Fruit fly (Drosophila melanogaster) whole organism, embryonic: ENCODE measurements around the gene CG13670.

Experiments
- Abd-B ChIP-seq: fragments of 200-800 bp; sonication (Bioruptor generic); optimal IDR thresholded peaks from 2 replicates; lab custom pipeline; 2018; ENCODE audit warnings: missing biosample characterization, mild to moderate bottlenecking, missing genetic modification characterization, moderate library complexity
- Bdp1 ChIP-seq: fragments of 200-800 bp; sonication (Bioruptor generic); optimal IDR thresholded peaks from 3 replicates; lab custom pipeline; 2016; ENCODE audit warnings: missing biosample characterization, missing genetic modification characterization
- CG10267 ChIP-seq: fragments of 200-800 bp; sonication (Bioruptor generic); optimal IDR thresholded peaks from 2 replicates; lab custom pipeline; 2018; ENCODE audit warnings: missing biosample characterization, mild to moderate bottlenecking, missing genetic modification characterization, moderate library complexity
- CG10462 ChIP-seq: fragments of 200-800 bp; sonication (Bioruptor generic); optimal IDR thresholded peaks from 2 replicates; lab custom pipeline; 2016; ENCODE audit warnings: missing biosample characterization, missing genetic modification characterization
- CG11560 ChIP-seq: fragments of 200-800 bp; sonication (Bioruptor generic); IDR thresholded peaks from 3 replicates; pipeline ENCODE4 v1.3.6; 2022; ENCODE audit warnings: missing biosample characterization, missing genetic modification characterization
- CG12299 ChIP-seq: fragments of 200-800 bp; sonication (Bioruptor generic); optimal IDR thresholded peaks from 2 replicates; lab custom pipeline; 2018; ENCODE audit warnings: missing biosample characterization, mild to moderate bottlenecking, missing genetic modification characterization
- CG13775 ChIP-seq: fragments of 200-800 bp; sonication (Bioruptor generic); optimal IDR thresholded peaks from 3 replicates; lab custom pipeline; 2017; ENCODE audit warnings: missing biosample characterization, mild to moderate bottlenecking, missing genetic modification characterization
- CG1602 ChIP-seq: fragments of 200-800 bp; sonication (Bioruptor generic); optimal IDR thresholded peaks from 3 replicates; lab custom pipeline; 2016; ENCODE audit warnings: missing biosample characterization, missing genetic modification characterization
- CG17361 ChIP-seq: fragments of 200-800 bp; sonication (Bioruptor generic); IDR thresholded peaks from 3 replicates; pipeline ENCODE4 v1.3.6; 2022; ENCODE audit warnings: missing biosample characterization, missing genetic modification characterization
- CG18262 ChIP-seq: fragments of 200-800 bp; optimal IDR thresholded peaks from 3 replicates; lab custom pipeline; 2019; ENCODE audit warnings: missing biosample characterization, mild to moderate bottlenecking, missing genetic modification characterization, moderate library complexity
- CG18476 ChIP-seq: fragments of 200-800 bp; sonication (Bioruptor generic); optimal IDR thresholded peaks from 2 replicates; lab custom pipeline; 2016; ENCODE audit warnings: missing biosample characterization, mild to moderate bottlenecking, missing genetic modification characterization
- CG31224 ChIP-seq: fragments of 200-800 bp; sonication (Bioruptor generic); IDR thresholded peaks from 2 replicates; pipeline ENCODE4 v1.3.6; 2022; ENCODE audit warnings: missing biosample characterization, missing genetic modification characterization
- CG3163 ChIP-seq: fragments of 200-800 bp; sonication (Bioruptor generic); optimal IDR thresholded peaks from 3 replicates; lab custom pipeline; 2016; ENCODE audit warnings: missing biosample characterization, missing genetic modification characterization
- CG32767 ChIP-seq: fragments of 200-800 bp; sonication (Bioruptor generic); IDR thresholded peaks from 2 replicates; pipeline ENCODE4 v1.3.6; 2022; ENCODE audit warnings: missing biosample characterization, missing genetic modification characterization
- CG34422 ChIP-seq: fragments of 200-800 bp; sonication (Bioruptor generic); IDR thresholded peaks from 3 replicates; pipeline ENCODE4 v1.3.6; 2022; ENCODE audit warnings: missing biosample characterization, missing genetic modification characterization
- CG3726 ChIP-seq: fragments of 200-800 bp; sonication (Bioruptor generic); IDR thresholded peaks from 3 replicates; pipeline ENCODE4, ENCODE4 v1.3.6; 2022; ENCODE audit warnings: missing biosample characterization, missing genetic modification characterization
- CG3847 ChIP-seq: fragments of 200-800 bp; sonication (Bioruptor generic); IDR thresholded peaks from 2 replicates; pipeline ENCODE4 v1.3.6; 2022; ENCODE audit warnings: missing biosample characterization, missing genetic modification characterization
- CG4360 ChIP-seq: fragments of 200-800 bp; sonication (Bioruptor generic); IDR thresholded peaks from 2 replicates; pipeline ENCODE4 v1.3.6; 2022; ENCODE audit warnings: missing biosample characterization, missing genetic modification characterization
- CG6654 ChIP-seq: fragments of 200-800 bp; sonication (Bioruptor generic); optimal IDR thresholded peaks from 2 replicates; lab custom pipeline; 2017; ENCODE audit warnings: missing biosample characterization, mild to moderate bottlenecking, missing genetic modification characterization
- CG6813 ChIP-seq: fragments of 200-800 bp; sonication (Bioruptor generic); optimal IDR thresholded peaks from 2 replicates; lab custom pipeline; 2017; ENCODE audit warnings: missing biosample characterization, missing genetic modification characterization, mild to moderate bottlenecking, moderate library complexity, missing genetic modification reagents
- CG7357 ChIP-seq: fragments of 200-800 bp; sonication (Bioruptor generic); IDR thresholded peaks from 3 replicates; pipeline ENCODE4 v1.3.6; 2022; ENCODE audit warnings: missing biosample characterization, missing genetic modification characterization
- CG8924 ChIP-seq: fragments of 200-800 bp; optimal IDR thresholded peaks from 3 replicates; lab custom pipeline; 2019; ENCODE audit warnings: missing biosample characterization, mild to moderate bottlenecking, missing genetic modification characterization, moderate library complexity
- CG8944 ChIP-seq: fragments of 200-800 bp; sonication (Bioruptor generic); optimal IDR thresholded peaks from 3 replicates; lab custom pipeline; 2016; ENCODE audit warnings: missing biosample characterization, missing genetic modification characterization
- CG9437 ChIP-seq: fragments of 200-800 bp; sonication (Bioruptor generic); optimal IDR thresholded peaks from 2 replicates; lab custom pipeline; 2018; ENCODE audit warnings: missing biosample characterization, mild to moderate bottlenecking, missing genetic modification characterization
- CHES-1-like ChIP-seq: fragments of 200-800 bp; sonication (Bioruptor generic); optimal IDR thresholded peaks from 2 replicates; lab custom pipeline; 2016; ENCODE audit warnings: missing biosample characterization, missing genetic modification characterization
- Chrac-16 ChIP-seq: fragments of 200-800 bp; sonication (Bioruptor generic); optimal IDR thresholded peaks from 3 replicates; lab custom pipeline; 2016; ENCODE audit warnings: missing biosample characterization, missing genetic modification characterization
- Deaf1 ChIP-seq: fragments of 200-800 bp; optimal IDR thresholded peaks from 3 replicates; lab custom pipeline; 2019; ENCODE audit warnings: missing biosample characterization, mild to moderate bottlenecking, missing genetic modification characterization, moderate library complexity
- Drgx ChIP-seq: fragments of 200-800 bp; sonication (Bioruptor generic); IDR thresholded peaks from 2 replicates; pipeline ENCODE4 v1.3.6; 2022; ENCODE audit warnings: missing biosample characterization, missing genetic modification characterization
- Gsc ChIP-seq: fragments of 200-800 bp; sonication (Bioruptor generic); IDR thresholded peaks from 2 replicates; pipeline ENCODE4 v1.3.6; 2022; ENCODE audit warnings: missing biosample characterization, missing genetic modification characterization
- Hr39 ChIP-seq: fragments of >200 bp; optimal IDR thresholded peaks from 2 replicates; lab custom pipeline; 2017
- Lpt ChIP-seq: fragments of >200 bp; optimal IDR thresholded peaks from 2 replicates; lab custom pipeline; 2018; ENCODE audit warnings: missing biosample characterization, missing genetic modification characterization
- Myb ChIP-seq: fragments of 200-800 bp; sonication (Bioruptor generic); optimal IDR thresholded peaks from 2 replicates; lab custom pipeline; 2016; ENCODE audit warnings: missing biosample characterization, missing genetic modification characterization
- Sry-β ChIP-seq: fragments of 200-800 bp; sonication (Bioruptor generic); optimal IDR thresholded peaks from 2 replicates; lab custom pipeline; 2018; ENCODE audit warnings: missing biosample characterization, mild to moderate bottlenecking, missing genetic modification characterization, moderate library complexity
- Ssrp ChIP-seq: fragments of 200-800 bp; sonication (Bioruptor generic); optimal IDR thresholded peaks from 2 replicates; lab custom pipeline; 2018; ENCODE audit warnings: missing biosample characterization, mild to moderate bottlenecking, missing genetic modification characterization, moderate library complexity
- ab ChIP-seq: fragments of 200-800 bp; sonication (Bioruptor generic); optimal IDR thresholded peaks from 2 replicates; lab custom pipeline; 2016; ENCODE audit warnings: missing biosample characterization, missing genetic modification characterization
- ap ChIP-seq: fragments of 200-800 bp; sonication (Bioruptor generic); IDR thresholded peaks from 2 replicates; pipeline ENCODE4 v1.3.6; 2022; ENCODE audit warnings: missing biosample characterization, missing genetic modification characterization
- chif ChIP-seq, 2 experiments: fragments of 200-800 bp; sonication (Bioruptor generic); optimal IDR thresholded peaks; 3 replicates each; lab custom pipeline; 2016; ENCODE audit warnings: missing biosample characterization in 2 of 2, missing genetic modification characterization in 2 of 2
- ci ChIP-seq: fragments of 200-800 bp; sonication (Bioruptor generic); IDR thresholded peaks from 3 replicates; pipeline ENCODE4 v1.3.6; 2022; ENCODE audit warnings: missing biosample characterization, missing genetic modification characterization
- corto ChIP-seq: fragments of 200-800 bp; sonication (Bioruptor generic); optimal IDR thresholded peaks from 2 replicates; lab custom pipeline; 2016; ENCODE audit warnings: missing biosample characterization, mild to moderate bottlenecking, missing genetic modification characterization, moderate library complexity
- ewg ChIP-seq: fragments of 200-800 bp; sonication (Bioruptor generic); optimal IDR thresholded peaks from 3 replicates; lab custom pipeline; 2017; ENCODE audit warnings: mild to moderate bottlenecking, missing biosample characterization, missing genetic modification reagents, missing genetic modification characterization
- gfzf ChIP-seq: fragments of 200-800 bp; sonication (Bioruptor generic); optimal IDR thresholded peaks from 2 replicates; lab custom pipeline; 2016; ENCODE audit warnings: missing biosample characterization, mild to moderate bottlenecking, missing genetic modification characterization, moderate library complexity
- knrl ChIP-seq: fragments of 200-800 bp; sonication (Bioruptor generic); IDR thresholded peaks from 3 replicates; pipeline ENCODE4 v1.3.6; 2022; ENCODE audit warnings: missing biosample characterization, missing genetic modification characterization; ENCODE audit not compliant: partially characterized antibody
- lab ChIP-seq: fragments of 200-800 bp; sonication (Bioruptor generic); optimal IDR thresholded peaks from 3 replicates; lab custom pipeline; 2017; ENCODE audit warnings: missing biosample characterization, missing genetic modification characterization, mild to moderate bottlenecking, moderate library complexity, missing genetic modification reagents
- lbe ChIP-seq: fragments of 200-800 bp; sonication (Bioruptor generic); optimal IDR thresholded peaks from 2 replicates; lab custom pipeline; 2016; ENCODE audit warnings: missing biosample characterization, mild to moderate bottlenecking, missing genetic modification characterization
- psq ChIP-seq: fragments of 200-800 bp; sonication (Bioruptor generic); optimal IDR thresholded peaks from 2 replicates; lab custom pipeline; 2017; ENCODE audit warnings: missing biosample characterization, missing genetic modification characterization
- pum ChIP-seq: fragments of 200-800 bp; sonication (Bioruptor generic); optimal IDR thresholded peaks from 2 replicates; lab custom pipeline; 2016; ENCODE audit warnings: missing biosample characterization, missing genetic modification characterization
- run ChIP-seq: fragments of 200-800 bp; sonication (Bioruptor generic); optimal IDR thresholded peaks from 3 replicates; lab custom pipeline; 2018; ENCODE audit warnings: missing biosample characterization, mild to moderate bottlenecking, missing genetic modification characterization
- sob ChIP-seq: fragments of 200-800 bp; sonication (Bioruptor generic); IDR thresholded peaks from 2 replicates; pipeline ENCODE4 v1.3.6; 2022; ENCODE audit warnings: missing biosample characterization, missing genetic modification characterization
- stc ChIP-seq: fragments of 200-800 bp; sonication (Bioruptor generic); IDR thresholded peaks from 2 replicates; pipeline ENCODE4 v1.3.6; 2022; ENCODE audit warnings: missing biosample characterization, missing genetic modification characterization
- usp ChIP-seq: fragments of >200 bp; optimal IDR thresholded peaks from 2 replicates; lab custom pipeline; 2017; ENCODE audit warnings: missing biosample characterization, missing genetic modification characterization
- vnd ChIP-seq: fragments of 200-800 bp; sonication (Bioruptor generic); IDR thresholded peaks from 3 replicates; pipeline ENCODE4 v1.3.6; 2022; ENCODE audit warnings: missing biosample characterization, missing genetic modification characterization; ENCODE audit not compliant: partially characterized antibody
- wek ChIP-seq: fragments of 200-800 bp; sonication (Bioruptor generic); optimal IDR thresholded peaks from 3 replicates; lab custom pipeline; 2018; ENCODE audit warnings: missing biosample characterization, mild to moderate bottlenecking, missing genetic modification characterization, moderate library complexity
- zfh2 ChIP-seq: fragments of 200-800 bp; sonication (Bioruptor generic); optimal IDR thresholded peaks from 2 replicates; lab custom pipeline; 2016; ENCODE audit warnings: missing biosample characterization, missing genetic modification characterization

CG13670 gene

dm6 chr3L:8303912-8304311 is 16.7 kb upstream of the CG13670 start, which contains the start of the genes CG7194 and Sbp2 (continued):
- peak; percentile 16 for TF ChIP-seq gfzf
- no peak for TF ChIP-seq CG6813
- no peak for TF ChIP-seq run
- TF ChIP-seq Myb (GFP tag; lab: Kevin White, UChicago), result no peak
- no peak for TF ChIP-seq CG3847 (GFP tag; lab: Robert Waterston, UW)
- no peak for TF ChIP-seq ab (GFP tag; lab: Kevin White, UChicago)
- TF ChIP-seq psq (GFP tag; lab: Kevin White, UChicago), result no peak
- TF ChIP-seq CG18262, result no peak
- no peak for TF ChIP-seq CG10462 (GFP tag; lab: Kevin White, UChicago)
- TF ChIP-seq CG11560 (tag; lab: Robert Waterston, UW), result no peak
- TF ChIP-seq Drgx, result no peak
- no peak for TF ChIP-seq wek (GFP tag; lab: Kevin White, UChicago)
- no peak for TF ChIP-seq knrl (GFP tag; lab: Robert Waterston, UW)
- no peak for TF ChIP-seq Hr39 (lab: Kevin White, UChicago)
- TF ChIP-seq CG1602, result no peak
- TF ChIP-seq pum, result no peak
- no peak for TF ChIP-seq Deaf1 (tag; lab: Kevin White, UChicago)
- TF ChIP-seq CG18476, result no peak
- no peak for TF ChIP-seq usp (GFP tag; lab: Kevin White, UChicago)
- no peak for TF ChIP-seq Ssrp (tag; lab: Kevin White, UChicago)
- no peak for TF ChIP-seq corto (GFP tag; lab: Kevin White, UChicago)
- no peak for TF ChIP-seq CG7357 (GFP tag; lab: Robert Waterston, UW)
- no peak for TF ChIP-seq CG3163 (GFP tag; lab: Kevin White, UChicago)
- peak; percentile 65 for TF ChIP-seq CG9437 (GFP tag; lab: Kevin White, UChicago)
- TF ChIP-seq CG13775 (GFP tag; lab: Kevin White, UChicago), result no peak
- TF ChIP-seq CG34422 (GFP tag; lab: Robert Waterston, UW), result no peak
- no peak for TF ChIP-seq lab (GFP tag; lab: Kevin White, UChicago)
- TF ChIP-seq CG6654 (GFP tag; lab: Kevin White, UChicago), result no peak
- no peak for TF ChIP-seq vnd (GFP tag; lab: Robert Waterston, UW)
- TF ChIP-seq stc, result no peak
- TF ChIP-seq Abd-B (GFP tag; lab: Kevin White, UChicago), result no peak
- no peak for TF ChIP-seq CG3726 (GFP tag; lab: Robert Waterston, UW)
- TF ChIP-seq Chrac-16 (GFP tag; lab: Kevin White, UChicago), result no peak
- no peak for TF ChIP-seq ewg (GFP tag; lab: Kevin White, UChicago)
- no peak for TF ChIP-seq lbe (GFP tag; lab: Kevin White, UChicago)
- TF ChIP-seq CG31224 (GFP tag; lab: Robert Waterston, UW), result no peak
- TF ChIP-seq Sry-β (GFP tag; lab: Kevin White, UChicago), result peak; percentile 44
- peak; percentile 23 for TF ChIP-seq zfh2
- TF ChIP-seq CG8924, result no peak
- TF ChIP-seq CHES-1-like, result no peak
- no peak for TF ChIP-seq Bdp1
- TF ChIP-seq ci (GFP tag; lab: Robert Waterston, UW), result no peak
- no peak for TF ChIP-seq CG32767
- no peak for TF ChIP-seq CG8944 (GFP tag; lab: Kevin White, UChicago)
- no peak for TF ChIP-seq ap
- TF ChIP-seq sob (GFP tag; lab: Robert Waterston, UW), result no peak
- TF ChIP-seq CG17361, result no peak
- TF ChIP-seq CG10267 (tag; lab: Kevin White, UChicago), result peak; percentile 74
- no peak for TF ChIP-seq CG12299 (tag; lab: Kevin White, UChicago)
- peak; percentile 39 for TF ChIP-seq CG4360 (GFP tag; lab: Robert Waterston, UW)
- no peak for TF ChIP-seq chif (GFP tag; optimal IDR thresholded peaks at IDR 0.05; lab: Kevin White, UChicago)
- TF ChIP-seq Gsc (GFP tag; lab: Robert Waterston, UW), result no peak
- TF ChIP-seq Lpt (GFP tag; lab: Kevin White, UChicago), result no peak
